Worm (Caenorhabditis elegans) whole organism, mixed stage, embryonic: ENCODE results near the gene dkc-1.
A peak's percentile ranks its signal among the peaks of the same experiment; 100 is the strongest.

Experiments used
- M03D4.4 ChIP-seq: sonication (generic microtip); optimal IDR thresholded peaks from 2 replicates; lab custom pipeline; 2017; ENCODE audit warnings: mild to moderate bottlenecking, missing genetic modification characterization, missing compliant biosample characterization
- bed-3 ChIP-seq: fragments of 200-800 bp; sonication (Bioruptor generic); optimal IDR thresholded peaks from 3 replicates; lab custom pipeline; 2018; ENCODE audit warnings: mild to moderate bottlenecking, missing genetic modification characterization, moderate library complexity, missing compliant biosample characterization
- blmp-1 ChIP-seq: fragments of 150-350 bp; optimal IDR thresholded peaks from 2 replicates; lab custom pipeline; 2014; ENCODE audit warnings: missing biosample characterization, missing genetic modification characterization
- ceh-39 ChIP-seq: fragments of 150-350 bp; optimal IDR thresholded peaks from 2 replicates; lab custom pipeline; 2014; ENCODE audit warnings: missing biosample characterization, missing genetic modification characterization
- ceh-43 ChIP-seq: fragments of 200-800 bp; sonication (Bioruptor generic); optimal IDR thresholded peaks from 2 replicates; lab custom pipeline; 2018; ENCODE audit warnings: mild to moderate bottlenecking, missing genetic modification characterization, moderate library complexity, missing compliant biosample characterization
- ceh-83 ChIP-seq: fragments of 200-800 bp; sonication (Bioruptor generic); optimal IDR thresholded peaks from 2 replicates; lab custom pipeline; 2018; ENCODE audit warnings: mild to moderate bottlenecking, missing genetic modification characterization, missing compliant biosample characterization
- ces-1 ChIP-seq: fragments of 150-350 bp; optimal IDR thresholded peaks from 2 replicates; lab custom pipeline; 2014; ENCODE audit warnings: missing biosample characterization, missing genetic modification reagents, missing genetic modification characterization
- cnd-1 ChIP-seq: fragments of 200-800 bp; sonication (Bioruptor generic); optimal IDR thresholded peaks from 2 replicates; lab custom pipeline; 2018; ENCODE audit warnings: mild to moderate bottlenecking, missing genetic modification characterization, missing compliant biosample characterization
- drap-1 ChIP-seq: fragments of 200-800 bp; sonication (Bioruptor generic); optimal IDR thresholded peaks from 3 replicates; lab custom pipeline; 2018; ENCODE audit warnings: mild to moderate bottlenecking, missing genetic modification characterization, missing compliant biosample characterization
- elt-1 ChIP-seq: sonication (generic microtip); optimal IDR thresholded peaks from 2 replicates; lab custom pipeline; 2017; ENCODE audit warnings: missing genetic modification characterization, mild to moderate bottlenecking, missing compliant biosample characterization, antibody characterized with exemption, moderate library complexity, borderline replicate concordance; ENCODE audit not compliant: insufficient read depth
- elt-3 ChIP-seq: fragments of 150-350 bp; optimal IDR thresholded peaks from 2 replicates; lab custom pipeline; 2014; ENCODE audit warnings: missing biosample characterization, missing genetic modification characterization
- flh-1 ChIP-seq: fragments of 200-800 bp; sonication (Bioruptor generic); optimal IDR thresholded peaks from 2 replicates; lab custom pipeline; 2018; ENCODE audit warnings: mild to moderate bottlenecking, missing genetic modification characterization, moderate library complexity, missing compliant biosample characterization
- ham-2 ChIP-seq: fragments of 200-800 bp; sonication (Bioruptor generic); optimal IDR thresholded peaks from 2 replicates; lab custom pipeline; 2018; ENCODE audit warnings: mild to moderate bottlenecking, missing genetic modification characterization, missing compliant biosample characterization
- hlh-1 ChIP-seq: fragments of 150-350 bp; optimal IDR thresholded peaks from 2 replicates; lab custom pipeline; 2014; ENCODE audit warnings: missing biosample characterization, missing genetic modification reagents, missing genetic modification characterization
- lin-13 ChIP-seq: fragments of 150-350 bp; optimal IDR thresholded peaks from 2 replicates; lab custom pipeline; 2014; ENCODE audit warnings: missing biosample characterization, missing genetic modification characterization
- lin-32 ChIP-seq: fragments of 200-800 bp; sonication (Bioruptor generic); optimal IDR thresholded peaks from 2 replicates; lab custom pipeline; 2018; ENCODE audit warnings: mild to moderate bottlenecking, missing genetic modification characterization, missing compliant biosample characterization
- lsy-2 ChIP-seq: fragments of 150-350 bp; optimal IDR thresholded peaks from 2 replicates; lab custom pipeline; 2014; ENCODE audit warnings: missing biosample characterization, missing genetic modification characterization
- mab-5 ChIP-seq: fragments of 150-350 bp; optimal IDR thresholded peaks from 2 replicates; lab custom pipeline; 2014; ENCODE audit warnings: missing biosample characterization, missing genetic modification characterization
- mep-1 ChIP-seq: fragments of 150-350 bp; optimal IDR thresholded peaks from 2 replicates; lab custom pipeline; 2017; ENCODE audit warnings: missing biosample characterization, missing genetic modification reagents, missing genetic modification characterization, inconsistent platforms
- mls-2 ChIP-seq: sonication (generic microtip); optimal IDR thresholded peaks from 2 replicates; lab custom pipeline; 2016; ENCODE audit warnings: mild to moderate bottlenecking, missing genetic modification characterization, moderate library complexity, missing compliant biosample characterization
- nhr-12 ChIP-seq: fragments of 150-350 bp; optimal IDR thresholded peaks from 2 replicates; lab custom pipeline; 2014; ENCODE audit warnings: missing biosample characterization, missing genetic modification characterization
- nhr-2 ChIP-seq: fragments of 150-350 bp; optimal IDR thresholded peaks from 2 replicates; lab custom pipeline; 2014; ENCODE audit warnings: missing biosample characterization, missing genetic modification characterization
- nhr-237 ChIP-seq: fragments of 150-350 bp; optimal IDR thresholded peaks from 2 replicates; lab custom pipeline; 2014; ENCODE audit warnings: missing biosample characterization, missing genetic modification characterization
- nhr-28 ChIP-seq: fragments of 150-350 bp; optimal IDR thresholded peaks from 2 replicates; lab custom pipeline; 2014; ENCODE audit warnings: missing biosample characterization, missing genetic modification characterization
- nhr-76 ChIP-seq: sonication (generic microtip); optimal IDR thresholded peaks from 2 replicates; lab custom pipeline; 2017; ENCODE audit warnings: missing biosample characterization, missing genetic modification characterization
- pha-4 ChIP-seq: fragments of 150-350 bp; optimal IDR thresholded peaks from 2 replicates; lab custom pipeline; 2018; ENCODE audit warnings: missing biosample characterization, missing genetic modification reagents, missing genetic modification characterization
- sem-2 ChIP-seq: fragments of 200-800 bp; sonication (Bioruptor generic); optimal IDR thresholded peaks from 2 replicates; lab custom pipeline; 2018; ENCODE audit warnings: mild to moderate bottlenecking, missing genetic modification characterization, missing compliant biosample characterization
- snpc-4 ChIP-seq: fragments of 150-350 bp; optimal IDR thresholded peaks from 2 replicates; lab custom pipeline; 2014; ENCODE audit warnings: missing biosample characterization, missing genetic modification characterization
- sptf-1 ChIP-seq: sonication (generic microtip); optimal IDR thresholded peaks from 2 replicates; lab custom pipeline; 2017; ENCODE audit warnings: mild to moderate bottlenecking, missing genetic modification characterization, moderate library complexity, missing compliant biosample characterization
- tbx-8 ChIP-seq: fragments of 200-800 bp; sonication (Bioruptor generic); optimal IDR thresholded peaks from 2 replicates; lab custom pipeline; 2018; ENCODE audit warnings: mild to moderate bottlenecking, missing genetic modification characterization, moderate library complexity, missing compliant biosample characterization
- unc-120 ChIP-seq: sonication (generic microtip); optimal IDR thresholded peaks from 2 replicates; lab custom pipeline; 2017; ENCODE audit warnings: missing genetic modification characterization, missing compliant biosample characterization; ENCODE audit not compliant: poor library complexity, severe bottlenecking
- unc-39 ChIP-seq: fragments of 150-350 bp; optimal IDR thresholded peaks from 2 replicates; lab custom pipeline; 2014; ENCODE audit warnings: missing biosample characterization, missing genetic modification characterization
- unc-62 ChIP-seq: fragments of 150-350 bp; optimal IDR thresholded peaks from 2 replicates; lab custom pipeline; 2014; ENCODE audit warnings: missing biosample characterization, missing genetic modification reagents, missing genetic modification characterization
- zip-8 ChIP-seq: fragments of 150-350 bp; optimal IDR thresholded peaks from 2 replicates; lab custom pipeline; 2014; ENCODE audit warnings: missing biosample characterization, missing genetic modification characterization
- ztf-11 ChIP-seq: fragments of 150-350 bp; optimal IDR thresholded peaks from 2 replicates; lab custom pipeline; 2014; ENCODE audit warnings: missing biosample characterization, missing genetic modification characterization

The dkc-1 gene

ce11 chrIII:10706972-10707438, 41.2 kb upstream of the dkc-1 start, which contains the start of the genes Y39A1A.21 and Y39A1A.22:
TSS of gene Y39A1A.21 (minus strand) at chrIII:10707022.
TSS of gene Y39A1A.22 (minus strand) at chrIII:10707028.
- TF ChIP-seq blmp-1 (tag; lab: Kevin White, UChicago) (no peak), ceh-83 (GFP tag; lab: Kevin White, UChicago) (no peak), sem-2 (GFP tag; lab: Kevin White, UChicago) (no peak), flh-1 (GFP tag; lab: Kevin White, UChicago) (no peak), M03D4.4 (peak; percentile 64), drap-1 (GFP tag; lab: Kevin White, UChicago) (peak; percentile 9), snpc-4 (no peak), nhr-237 (tag; lab: Kevin White, UChicago) (peak; percentile 55), ham-2 (GFP tag; lab: Kevin White, UChicago) (no peak), unc-62 (GFP tag; lab: Kevin White, UChicago) (no peak), lin-32 (GFP tag; lab: Kevin White, UChicago) (peak; percentile 12), tbx-8 (GFP tag; lab: Kevin White, UChicago) (peak; percentile 30), nhr-28 (tag; lab: Kevin White, UChicago) (no peak), zip-8 (tag; lab: Kevin White, UChicago) (no peak), elt-3 (tag; lab: Kevin White, UChicago) (no peak), hlh-1 (peak; percentile 31), nhr-12 (tag; lab: Kevin White, UChicago) (no peak), sptf-1 (peak; percentile 83), ceh-43 (peak; percentile 1), elt-1 (tag; lab: Kevin White, UChicago) (no peak), bed-3 (peak; percentile 7), unc-120 (tag; lab: Kevin White, UChicago) (peak; percentile 34), lsy-2 (tag; lab: Kevin White, UChicago) (peak; percentile 80), pha-4 (peak; percentile 67), mep-1 (tag; lab: Kevin White, UChicago) (peak; percentile 44), nhr-2 (tag; lab: Kevin White, UChicago) (no peak), lin-13 (tag; lab: Kevin White, UChicago) (peak; percentile 86), ztf-11 (tag; lab: Kevin White, UChicago) (peak; percentile 8), cnd-1 (peak; percentile 29), mab-5 (tag; lab: Kevin White, UChicago) (no peak), unc-39 (tag; lab: Kevin White, UChicago) (peak; percentile 6), ceh-39 (peak; percentile 36), ces-1 (GFP tag; lab: Kevin White, UChicago) (peak; percentile 89), nhr-76 (no peak), mls-2 (tag; lab: Kevin White, UChicago) (peak; percentile 64)
- TF ChIP-seq, all 35 proteins: peak for 20

- TF ChIP-seq lin-13 (tag; lab: Kevin White, UChicago) (no peak), unc-120 (tag; lab: Kevin White, UChicago) (no peak), zip-8 (tag; lab: Kevin White, UChicago) (no peak), blmp-1 (tag; lab: Kevin White, UChicago) (no peak), nhr-2 (tag; lab: Kevin White, UChicago) (no peak), ztf-11 (tag; lab: Kevin White, UChicago) (no peak), snpc-4 (no peak), hlh-1 (no peak), cnd-1 (no peak), bed-3 (no peak), mep-1 (tag; lab: Kevin White, UChicago) (no peak), mls-2 (tag; lab: Kevin White, UChicago) (no peak), elt-1 (tag; lab: Kevin White, UChicago) (no peak), flh-1 (GFP tag; lab: Kevin White, UChicago) (no peak), ceh-83 (GFP tag; lab: Kevin White, UChicago) (no peak), nhr-28 (tag; lab: Kevin White, UChicago) (no peak)
These were observed 40.8 kb upstream of the dkc-1 start, which contains the start of gene mrpl-12 for ce11 chrIII:10707461-10707860. TSS of gene mrpl-12 (plus strand) at chrIII:10707761.

ce11 chrIII:10708484-10708883, 39.7 kb upstream of the dkc-1 start:
- TF ChIP-seq pha-4 (no peak), ceh-39 (no peak), flh-1 (GFP tag; lab: Kevin White, UChicago) (no peak), ztf-11 (tag; lab: Kevin White, UChicago) (no peak), lin-32 (GFP tag; lab: Kevin White, UChicago) (no peak), nhr-2 (tag; lab: Kevin White, UChicago) (no peak), mep-1 (tag; lab: Kevin White, UChicago) (no peak), unc-120 (tag; lab: Kevin White, UChicago) (no peak), nhr-12 (tag; lab: Kevin White, UChicago) (no peak), hlh-1 (no peak), snpc-4 (no peak), mls-2 (tag; lab: Kevin White, UChicago) (no peak), elt-3 (tag; lab: Kevin White, UChicago) (no peak), ces-1 (GFP tag; lab: Kevin White, UChicago) (no peak), nhr-237 (tag; lab: Kevin White, UChicago) (no peak)
